Worm (Caenorhabditis elegans) whole organism, young adult: ENCODE measurements around the gene Y39A1A.3.

Experiments
- hlh-12 ChIP-seq: sonication (generic microtip); optimal IDR thresholded peaks from 2 replicates; lab custom pipeline; 2016; ENCODE audit warnings: missing genetic modification characterization, missing compliant biosample characterization
- snpc-4 ChIP-seq, 5 experiments: fragments of 150-350 bp in 1 of 5; sonication (generic microtip) in 4 of 5; optimal IDR thresholded peaks; 2 replicates each; lab custom pipeline; 2014 to 2018; ENCODE audit warnings: missing genetic modification characterization in 5 of 5, missing biosample characterization in 3 of 5, antibody characterized with exemption in 2 of 5, mild to moderate bottlenecking in 2 of 5, missing compliant biosample characterization in 2 of 5, missing genotype in 2 of 5, moderate library complexity in 2 of 5, missing genetic modification reagents in 1 of 5

DNA sequence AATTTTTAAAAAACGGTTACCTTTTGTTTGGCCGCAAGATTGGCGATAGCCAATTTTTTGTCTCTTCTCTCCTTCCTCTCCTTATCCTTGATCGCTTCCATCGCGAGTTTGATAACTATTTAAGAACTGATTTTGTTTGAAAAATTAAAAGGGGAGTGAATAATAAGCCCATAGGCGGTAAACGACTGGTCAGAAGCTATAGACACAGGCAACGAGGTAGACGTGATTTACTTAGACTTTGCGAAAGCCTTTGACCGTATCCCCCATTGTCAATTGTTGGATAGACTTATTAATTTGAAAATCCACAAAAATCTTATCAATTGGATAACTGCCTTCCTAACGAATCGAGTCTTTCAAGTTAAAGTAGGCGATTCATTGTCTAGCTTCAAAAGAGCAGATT, 10.0 kb downstream of the Y39A1A.3 start, which contains the start of gene Y45F3A.5:
- no peak for TF ChIP-seq snpc-4 (GFP tag; optimal IDR thresholded peaks at IDR 0.05; lab: Kevin White, UChicago)
- TF ChIP-seq snpc-4 (tag; optimal IDR thresholded peaks at IDR 0.05; lab: Kevin White, UChicago), result no peak
- TF ChIP-seq hlh-12 (tag; lab: Kevin White, UChicago), result no peak
